Worm (Caenorhabditis elegans) whole organism, L4/young adult: ENCODE measurements around the gene ZK721.4.

Source experiments
- W03F9.2 ChIP-seq: fragments of 150-350 bp; optimal IDR thresholded peaks from 2 replicates; lab custom pipeline; 2014; ENCODE audit warnings: missing biosample characterization, missing genetic modification characterization
- dao-5 ChIP-seq: sonication (generic microtip); optimal IDR thresholded peaks from 2 replicates; lab custom pipeline; 2016; ENCODE audit warnings: missing genotype, missing genetic modification characterization, moderate library complexity, missing compliant biosample characterization
- him-1 ChIP-seq: sonication (generic microtip); optimal IDR thresholded peaks from 2 replicates; lab custom pipeline; 2016; ENCODE audit warnings: missing genotype, missing genetic modification reagents, missing genetic modification characterization, missing compliant biosample characterization

DNA sequence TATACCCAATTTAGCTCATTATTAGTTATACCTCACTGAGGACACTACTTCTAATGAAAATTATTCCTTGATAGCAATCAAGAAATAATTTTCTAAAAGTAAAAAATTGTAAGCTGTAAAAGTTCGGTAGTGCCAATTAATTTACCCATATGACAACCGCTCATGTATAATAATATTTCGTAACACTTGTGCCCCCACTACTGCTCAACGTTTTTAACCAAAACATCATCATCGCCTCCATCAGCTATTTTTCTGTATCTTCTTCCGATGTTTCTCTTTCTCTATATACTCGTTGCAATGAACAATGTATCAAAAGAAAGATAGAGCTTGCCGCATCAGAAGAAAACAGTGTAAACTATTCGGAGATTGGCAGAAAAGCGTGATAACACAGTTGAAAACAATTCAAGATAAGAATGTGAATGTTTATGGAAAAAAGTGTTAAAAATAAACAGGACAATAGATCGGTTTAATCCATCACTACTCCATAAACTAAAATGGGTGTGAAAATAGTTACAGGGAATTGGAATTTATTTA lies 9.1 kb downstream of the ZK721.4 start:
- TF ChIP-seq dao-5 (tag; lab: Kevin White, UChicago): no peak
- TF ChIP-seq W03F9.2 (tag; lab: Kevin White, UChicago): no peak
- no peak for TF ChIP-seq him-1
